Fruit fly (Drosophila melanogaster) whole organism, embryonic: ENCODE measurements around the gene sima.

Source experiments
- Abd-B ChIP-seq: fragments of 200-800 bp; sonication (Bioruptor generic); optimal IDR thresholded peaks from 2 replicates; lab custom pipeline; 2018; ENCODE audit warnings: missing biosample characterization, mild to moderate bottlenecking, missing genetic modification characterization, moderate library complexity
- Atf-2 ChIP-seq: fragments of 200-800 bp; sonication (Bioruptor generic); optimal IDR thresholded peaks from 2 replicates; lab custom pipeline; 2016; ENCODE audit warnings: missing biosample characterization, missing genetic modification characterization
- B-H2 ChIP-seq: fragments of 200-800 bp; sonication (Bioruptor generic); optimal IDR thresholded peaks from 2 replicates; lab custom pipeline; 2018; ENCODE audit warnings: missing biosample characterization, mild to moderate bottlenecking, missing genetic modification characterization
- CG10462 ChIP-seq: fragments of 200-800 bp; sonication (Bioruptor generic); optimal IDR thresholded peaks from 2 replicates; lab custom pipeline; 2016; ENCODE audit warnings: missing biosample characterization, missing genetic modification characterization
- CG10565 ChIP-seq: fragments of 200-800 bp; sonication (Bioruptor generic); optimal IDR thresholded peaks from 3 replicates; lab custom pipeline; 2016; ENCODE audit warnings: missing biosample characterization, mild to moderate bottlenecking, missing genetic modification characterization
- CG12071 ChIP-seq: fragments of 200-800 bp; sonication (Bioruptor generic); optimal IDR thresholded peaks from 3 replicates; lab custom pipeline; 2018; ENCODE audit warnings: missing biosample characterization, mild to moderate bottlenecking, missing genetic modification characterization
- CG13123 ChIP-seq: fragments of 200-800 bp; sonication (Bioruptor generic); optimal IDR thresholded peaks from 2 replicates; lab custom pipeline; 2016; ENCODE audit warnings: missing biosample characterization, missing genetic modification characterization
- CG13775 ChIP-seq: fragments of 200-800 bp; sonication (Bioruptor generic); optimal IDR thresholded peaks from 3 replicates; lab custom pipeline; 2017; ENCODE audit warnings: missing biosample characterization, mild to moderate bottlenecking, missing genetic modification characterization
- CG14050 ChIP-seq: fragments of 200-800 bp; sonication (Bioruptor generic); IDR thresholded peaks from 3 replicates; pipeline ENCODE4 v1.3.6; 2022; ENCODE audit warnings: missing biosample characterization, missing genetic modification characterization
- CG14667 ChIP-seq: fragments of 200-800 bp; sonication (Bioruptor generic); IDR thresholded peaks from 2 replicates; pipeline ENCODE4 v1.3.6; 2022; ENCODE audit warnings: missing biosample characterization, missing genetic modification characterization
- CG1529 ChIP-seq: fragments of 200-800 bp; sonication (Bioruptor generic); optimal IDR thresholded peaks from 3 replicates; lab custom pipeline; 2018; ENCODE audit warnings: missing biosample characterization, missing genetic modification characterization
- CG16779 ChIP-seq: fragments of 200-800 bp; sonication (Bioruptor generic); IDR thresholded peaks from 2 replicates; pipeline ENCODE4 v1.3.6; 2022; ENCODE audit warnings: missing biosample characterization, missing genetic modification characterization
- CG16813 ChIP-seq: fragments of 200-800 bp; sonication (Bioruptor generic); IDR thresholded peaks from 3 replicates; pipeline ENCODE4 v1.3.6; 2022; ENCODE audit warnings: missing biosample characterization, missing genetic modification characterization; ENCODE audit not compliant: partially characterized antibody
- CG16863 ChIP-seq: fragments of 200-800 bp; sonication (Bioruptor generic); optimal IDR thresholded peaks from 3 replicates; lab custom pipeline; 2016; ENCODE audit warnings: missing biosample characterization, missing genetic modification characterization
- CG17912 ChIP-seq: fragments of 200-800 bp; sonication (Bioruptor generic); optimal IDR thresholded peaks from 2 replicates; lab custom pipeline; 2018; ENCODE audit warnings: missing biosample characterization, mild to moderate bottlenecking, missing genetic modification characterization
- CG32772 ChIP-seq: fragments of 200-800 bp; sonication (Bioruptor generic); IDR thresholded peaks from 2 replicates; pipeline ENCODE4 v1.3.6; 2022; ENCODE audit warnings: missing biosample characterization, missing genetic modification characterization
- CG3281 ChIP-seq: fragments of 200-800 bp; sonication (Bioruptor generic); optimal IDR thresholded peaks from 3 replicates; lab custom pipeline; 2017; ENCODE audit warnings: missing biosample characterization, mild to moderate bottlenecking, missing genetic modification characterization
- CG33213 ChIP-seq: fragments of 200-800 bp; sonication (Bioruptor generic); optimal IDR thresholded peaks from 3 replicates; lab custom pipeline; 2016; ENCODE audit warnings: missing biosample characterization, missing genetic modification characterization
- CG3726 ChIP-seq: fragments of 200-800 bp; sonication (Bioruptor generic); IDR thresholded peaks from 3 replicates; pipeline ENCODE4, ENCODE4 v1.3.6; 2022; ENCODE audit warnings: missing biosample characterization, missing genetic modification characterization
- CG3838 ChIP-seq: fragments of 200-800 bp; sonication (Bioruptor generic); optimal IDR thresholded peaks from 3 replicates; lab custom pipeline; 2016; ENCODE audit warnings: missing biosample characterization, missing genetic modification characterization
- CG4424 ChIP-seq: fragments of 200-800 bp; sonication (Bioruptor generic); optimal IDR thresholded peaks from 3 replicates; lab custom pipeline; 2016; ENCODE audit warnings: missing biosample characterization, missing genetic modification characterization
- CG8359 ChIP-seq: fragments of 200-800 bp; sonication (Bioruptor generic); optimal IDR thresholded peaks from 2 replicates; lab custom pipeline; 2017; ENCODE audit warnings: missing biosample characterization, mild to moderate bottlenecking, missing genetic modification characterization, borderline replicate concordance
- CG8924 ChIP-seq: fragments of 200-800 bp; optimal IDR thresholded peaks from 3 replicates; lab custom pipeline; 2019; ENCODE audit warnings: missing biosample characterization, mild to moderate bottlenecking, missing genetic modification characterization, moderate library complexity
- CG9437 ChIP-seq: fragments of 200-800 bp; sonication (Bioruptor generic); optimal IDR thresholded peaks from 2 replicates; lab custom pipeline; 2018; ENCODE audit warnings: missing biosample characterization, mild to moderate bottlenecking, missing genetic modification characterization
- Dip2 ChIP-seq: fragments of 200-800 bp; sonication (Bioruptor generic); IDR thresholded peaks from 2 replicates; pipeline ENCODE4 v1.3.6; 2022; ENCODE audit warnings: missing biosample characterization, missing genetic modification characterization
- GATAe ChIP-seq: fragments of 200-800 bp; sonication (Bioruptor generic); conservative IDR thresholded peaks from 2 replicates; pipeline ENCODE4 v1.3.6; 2022; ENCODE audit warnings: missing biosample characterization, missing genetic modification characterization
- Hmx ChIP-seq: fragments of 200-800 bp; sonication (Bioruptor generic); optimal IDR thresholded peaks from 2 replicates; lab custom pipeline; 2016; ENCODE audit warnings: missing biosample characterization, missing genetic modification characterization
- Neu2 ChIP-seq: fragments of 200-800 bp; sonication (Bioruptor generic); optimal IDR thresholded peaks from 3 replicates; lab custom pipeline; 2016; ENCODE audit warnings: missing biosample characterization, missing genetic modification characterization, borderline replicate concordance
- Nf-YA ChIP-seq: fragments of 200-800 bp; sonication (Bioruptor generic); IDR thresholded peaks from 2 replicates; pipeline ENCODE4 v1.3.6; 2022; ENCODE audit warnings: missing biosample characterization, missing genetic modification characterization
- PHDP ChIP-seq: fragments of 200-800 bp; sonication (Bioruptor generic); optimal IDR thresholded peaks from 3 replicates; lab custom pipeline; 2018; ENCODE audit warnings: missing biosample characterization, mild to moderate bottlenecking, missing genetic modification characterization, moderate library complexity
- br ChIP-seq: fragments of >200 bp; optimal IDR thresholded peaks from 2 replicates; lab custom pipeline; 2017
- bsh ChIP-seq, 2 experiments: fragments of 200-800 bp; sonication (Bioruptor generic); optimal IDR thresholded peaks; 2 replicates each; lab custom pipeline; 2017 to 2018; ENCODE audit warnings: mild to moderate bottlenecking in 2 of 2, missing biosample characterization in 2 of 2, missing genetic modification characterization in 2 of 2, moderate library complexity in 1 of 2
- chinmo ChIP-seq: fragments of 200-800 bp; sonication (Bioruptor generic); IDR thresholded peaks from 4 replicates; pipeline ENCODE4 v1.3.6; 2022; ENCODE audit warnings: missing biosample characterization, missing genetic modification characterization; ENCODE audit not compliant: partially characterized antibody
- chn ChIP-seq: fragments of 200-800 bp; sonication (Bioruptor generic); optimal IDR thresholded peaks from 2 replicates; lab custom pipeline; 2016; ENCODE audit warnings: missing biosample characterization, missing genetic modification characterization
- croc ChIP-seq: fragments of 200-800 bp; sonication (Bioruptor generic); conservative IDR thresholded peaks from 3 replicates; pipeline ENCODE4 v1.3.6; 2022; ENCODE audit warnings: missing biosample characterization, missing genetic modification characterization
- crp ChIP-seq, 2 experiments: fragments of 200-800 bp; sonication (Bioruptor generic); optimal IDR thresholded peaks; 2 replicates in 1 of 2; 3 replicates in 1 of 2; lab custom pipeline; 2017; ENCODE audit warnings: missing biosample characterization in 2 of 2, missing genetic modification characterization in 2 of 2, mild to moderate bottlenecking in 1 of 2, moderate library complexity in 1 of 2
- cwo ChIP-seq: fragments of 200-800 bp; sonication (Bioruptor generic); optimal IDR thresholded peaks from 3 replicates; lab custom pipeline; 2017; ENCODE audit warnings: missing biosample characterization, missing genetic modification characterization, mild to moderate bottlenecking, moderate library complexity, missing genetic modification reagents
- dati ChIP-seq: fragments of 200-800 bp; sonication (Bioruptor generic); IDR thresholded peaks from 2 replicates; pipeline ENCODE4 v1.3.6; 2022; ENCODE audit warnings: missing biosample characterization, missing genetic modification characterization
- gfzf ChIP-seq: fragments of 200-800 bp; sonication (Bioruptor generic); optimal IDR thresholded peaks from 2 replicates; lab custom pipeline; 2016; ENCODE audit warnings: missing biosample characterization, mild to moderate bottlenecking, missing genetic modification characterization, moderate library complexity
- knrl ChIP-seq: fragments of 200-800 bp; sonication (Bioruptor generic); IDR thresholded peaks from 3 replicates; pipeline ENCODE4 v1.3.6; 2022; ENCODE audit warnings: missing biosample characterization, missing genetic modification characterization; ENCODE audit not compliant: partially characterized antibody
- lab ChIP-seq: fragments of 200-800 bp; sonication (Bioruptor generic); optimal IDR thresholded peaks from 3 replicates; lab custom pipeline; 2017; ENCODE audit warnings: missing biosample characterization, missing genetic modification characterization, mild to moderate bottlenecking, moderate library complexity, missing genetic modification reagents
- maf-S ChIP-seq: fragments of 200-800 bp; sonication (Bioruptor generic); optimal IDR thresholded peaks from 2 replicates; lab custom pipeline; 2016; ENCODE audit warnings: missing biosample characterization, missing genetic modification characterization
- ro ChIP-seq: fragments of 200-800 bp; sonication (Bioruptor generic); IDR thresholded peaks from 2 replicates; pipeline ENCODE4 v1.3.6; 2022; ENCODE audit warnings: missing biosample characterization, missing genetic modification characterization
- row ChIP-seq: fragments of 200-800 bp; sonication (Bioruptor generic); IDR thresholded peaks from 3 replicates; pipeline ENCODE4 v1.3.6; 2022; ENCODE audit warnings: missing biosample characterization, missing genetic modification characterization
- salm ChIP-seq: fragments of 200-800 bp; sonication (Bioruptor generic); optimal IDR thresholded peaks from 2 replicates; lab custom pipeline; 2018; ENCODE audit warnings: missing biosample characterization, mild to moderate bottlenecking, missing genetic modification characterization
- shn ChIP-seq: fragments of 200-800 bp; sonication (Bioruptor generic); optimal IDR thresholded peaks from 3 replicates; lab custom pipeline; 2016; ENCODE audit warnings: missing biosample characterization, missing genetic modification characterization
- ssp ChIP-seq: fragments of 200-800 bp; sonication (Bioruptor generic); IDR thresholded peaks from 2 replicates; pipeline ENCODE4 v1.3.6; 2022; ENCODE audit warnings: missing biosample characterization, missing genetic modification characterization
- stc ChIP-seq: fragments of 200-800 bp; sonication (Bioruptor generic); IDR thresholded peaks from 2 replicates; pipeline ENCODE4 v1.3.6; 2022; ENCODE audit warnings: missing biosample characterization, missing genetic modification characterization
- unc-4 ChIP-seq: fragments of 200-800 bp; sonication (Bioruptor generic); IDR thresholded peaks from 2 replicates; pipeline ENCODE4 v1.3.6; 2022; ENCODE audit warnings: missing biosample characterization, missing genetic modification characterization; ENCODE audit not compliant: partially characterized antibody
- zen2 ChIP-seq: fragments of 200-800 bp; sonication (Bioruptor generic); IDR thresholded peaks from 3 replicates; pipeline ENCODE4 v1.3.6; 2022; ENCODE audit warnings: missing biosample characterization, missing genetic modification characterization; ENCODE audit not compliant: partially characterized antibody
- zf30C ChIP-seq: fragments of 200-800 bp; sonication (Bioruptor generic); optimal IDR thresholded peaks from 3 replicates; lab custom pipeline; 2018; ENCODE audit warnings: missing biosample characterization, mild to moderate bottlenecking, missing genetic modification characterization

The sima gene

dm6 chr3R:30164162-30164561 is 106.1 kb downstream of the sima start (continued):
- TF ChIP-seq lab (GFP tag; lab: Kevin White, UChicago) (peak; percentile 29), gfzf (no peak), CG14667 (no peak), bsh (GFP tag; optimal IDR thresholded peaks at IDR 0.05; lab: Kevin White, UChicago) (peak in 1 of 2 experiments; percentile 45), dati (GFP tag; lab: Robert Waterston, UW) (no peak), CG13775 (GFP tag; lab: Kevin White, UChicago) (no peak), Abd-B (no peak), GATAe (GFP tag; lab: Robert Waterston, UW) (no peak), CG17912 (GFP tag; lab: Kevin White, UChicago) (no peak), Neu2 (GFP tag; lab: Kevin White, UChicago) (no peak), CG12071 (GFP tag; lab: Kevin White, UChicago) (no peak), CG4424 (GFP tag; lab: Kevin White, UChicago) (no peak), CG8924 (no peak), CG16863 (no peak), shn (GFP tag; lab: Kevin White, UChicago) (peak; percentile 6), CG8359 (GFP tag; lab: Kevin White, UChicago) (no peak), ssp (GFP tag; lab: Robert Waterston, UW) (no peak), knrl (GFP tag; lab: Robert Waterston, UW) (no peak), cwo (GFP tag; lab: Kevin White, UChicago) (no peak), unc-4 (GFP tag; lab: Robert Waterston, UW) (no peak), maf-S (GFP tag; lab: Kevin White, UChicago) (no peak), CG16779 (GFP tag; lab: Robert Waterston, UW) (no peak), CG9437 (GFP tag; lab: Kevin White, UChicago) (no peak), CG14050 (GFP tag; lab: Robert Waterston, UW) (no peak), CG16813 (GFP tag; lab: Robert Waterston, UW) (no peak), Atf-2 (no peak), Nf-YA (GFP tag; lab: Robert Waterston, UW) (0 out of 2 replicates have a peak, but pooled peaks have one; percentile 10), CG33213 (no peak), chn (GFP tag; lab: Kevin White, UChicago) (no peak), crp (GFP tag; optimal IDR thresholded peaks at IDR 0.05; lab: Kevin White, UChicago) (no peak), Hmx (GFP tag; lab: Kevin White, UChicago) (no peak), CG3838 (GFP tag; lab: Kevin White, UChicago) (no peak), ro (no peak), stc (peak; percentile 52; the same call in 1 of the 2 replicates), CG1529 (GFP tag; lab: Kevin White, UChicago) (no peak), chinmo (no peak), CG32772 (GFP tag; lab: Robert Waterston, UW) (0 out of 2 replicates have a peak, but pooled peaks have one; percentile 18), br (lab: Kevin White, UChicago) (no peak), CG3726 (GFP tag; lab: Robert Waterston, UW) (no peak), row (peak; percentile 54), zen2 (GFP tag; lab: Robert Waterston, UW) (no peak), B-H2 (GFP tag; lab: Kevin White, UChicago) (no peak), zf30C (GFP tag; lab: Kevin White, UChicago) (no peak), Dip2 (GFP tag; lab: Robert Waterston, UW) (no peak), CG13123 (GFP tag; lab: Kevin White, UChicago) (no peak), CG10462 (GFP tag; lab: Kevin White, UChicago) (no peak), PHDP (peak; percentile 9), CG10565 (GFP tag; lab: Kevin White, UChicago) (no peak), salm (tag; lab: Kevin White, UChicago) (no peak), croc (GFP tag; lab: Robert Waterston, UW) (no peak), CG3281 (GFP tag; lab: Kevin White, UChicago) (no peak)
